Fruit fly (Drosophila melanogaster) whole organism, embryonic: ENCODE results near the gene capu.
A peak's percentile ranks its signal among the peaks of the same experiment; 100 is the strongest.

ENCODE experiments used
- CG10209 ChIP-seq: fragments of 200-800 bp; sonication (Bioruptor generic); optimal IDR thresholded peaks from 3 replicates; lab custom pipeline; 2017; ENCODE audit warnings: missing biosample characterization, mild to moderate bottlenecking, missing genetic modification characterization, missing genetic modification reagents
- CG1024 ChIP-seq: fragments of 200-800 bp; sonication (Bioruptor generic); IDR thresholded peaks from 2 replicates; pipeline ENCODE4 v1.3.6; 2022; ENCODE audit warnings: missing biosample characterization, missing genetic modification characterization
- CG10543 ChIP-seq: fragments of 200-800 bp; sonication (Bioruptor generic); optimal IDR thresholded peaks from 3 replicates; lab custom pipeline; 2017; ENCODE audit warnings: missing biosample characterization, mild to moderate bottlenecking, missing genetic modification characterization, moderate library complexity
- CG10979 ChIP-seq: fragments of 200-800 bp; sonication (Bioruptor generic); optimal IDR thresholded peaks from 2 replicates; lab custom pipeline; 2018; ENCODE audit warnings: missing biosample characterization, mild to moderate bottlenecking, missing genetic modification characterization, moderate library complexity
- CG12391 ChIP-seq: fragments of 200-800 bp; sonication (Bioruptor generic); optimal IDR thresholded peaks from 3 replicates; lab custom pipeline; 2018; ENCODE audit warnings: missing biosample characterization, mild to moderate bottlenecking, missing genetic modification characterization, moderate library complexity
- CG13296 ChIP-seq: fragments of 200-800 bp; sonication (Bioruptor generic); optimal IDR thresholded peaks from 3 replicates; lab custom pipeline; 2018; ENCODE audit warnings: missing biosample characterization, mild to moderate bottlenecking, missing genetic modification characterization
- CG14860 ChIP-seq: fragments of 200-800 bp; sonication (Bioruptor generic); IDR thresholded peaks from 3 replicates; pipeline ENCODE4 v1.3.6; 2022; ENCODE audit warnings: missing biosample characterization, missing genetic modification characterization; ENCODE audit not compliant: partially characterized antibody
- CG1602 ChIP-seq: fragments of 200-800 bp; sonication (Bioruptor generic); optimal IDR thresholded peaks from 3 replicates; lab custom pipeline; 2016; ENCODE audit warnings: missing biosample characterization, missing genetic modification characterization
- CG17328 ChIP-seq: fragments of 200-800 bp; sonication (Bioruptor generic); IDR thresholded peaks from 2 replicates; pipeline ENCODE4 v1.3.6; 2022; ENCODE audit warnings: missing biosample characterization, missing genetic modification characterization
- CG17359 ChIP-seq: fragments of 200-800 bp; sonication (Bioruptor generic); optimal IDR thresholded peaks from 3 replicates; lab custom pipeline; 2018; ENCODE audit warnings: missing biosample characterization, mild to moderate bottlenecking, missing genetic modification characterization, moderate library complexity
- CG17361 ChIP-seq: fragments of 200-800 bp; sonication (Bioruptor generic); IDR thresholded peaks from 3 replicates; pipeline ENCODE4 v1.3.6; 2022; ENCODE audit warnings: missing biosample characterization, missing genetic modification characterization
- CG18476 ChIP-seq: fragments of 200-800 bp; sonication (Bioruptor generic); optimal IDR thresholded peaks from 2 replicates; lab custom pipeline; 2016; ENCODE audit warnings: missing biosample characterization, mild to moderate bottlenecking, missing genetic modification characterization
- CG2202 ChIP-seq: fragments of 200-800 bp; sonication (Bioruptor generic); optimal IDR thresholded peaks from 2 replicates; lab custom pipeline; 2018; ENCODE audit warnings: missing biosample characterization, mild to moderate bottlenecking, missing genetic modification characterization
- CG31441 ChIP-seq: fragments of 200-800 bp; sonication (Bioruptor generic); IDR thresholded peaks from 2 replicates; pipeline ENCODE4 v1.3.6; 2022; ENCODE audit warnings: missing biosample characterization, missing genetic modification characterization
- CG4730 ChIP-seq: fragments of 200-800 bp; sonication (Bioruptor generic); IDR thresholded peaks from 2 replicates; pipeline ENCODE4 v1.3.6; 2022; ENCODE audit warnings: missing biosample characterization, missing genetic modification characterization
- CG6689 ChIP-seq: fragments of 200-800 bp; sonication (Bioruptor generic); IDR thresholded peaks from 2 replicates; pipeline ENCODE4 v1.3.6; 2022; ENCODE audit warnings: missing biosample characterization, missing genetic modification characterization
- CG7372 ChIP-seq: fragments of 200-800 bp; sonication (Bioruptor generic); IDR thresholded peaks from 2 replicates; pipeline ENCODE4 v1.3.6; 2022; ENCODE audit warnings: missing biosample characterization, missing genetic modification characterization
- CG7987 ChIP-seq: fragments of 200-800 bp; sonication (Bioruptor generic); optimal IDR thresholded peaks from 2 replicates; lab custom pipeline; 2018; ENCODE audit warnings: missing biosample characterization, mild to moderate bottlenecking, missing genetic modification characterization, moderate library complexity
- CHES-1-like ChIP-seq: fragments of 200-800 bp; sonication (Bioruptor generic); optimal IDR thresholded peaks from 2 replicates; lab custom pipeline; 2016; ENCODE audit warnings: missing biosample characterization, missing genetic modification characterization
- Camta ChIP-seq: fragments of 200-800 bp; sonication (Bioruptor generic); optimal IDR thresholded peaks from 2 replicates; lab custom pipeline; 2016; ENCODE audit warnings: missing biosample characterization, missing genetic modification characterization
- CoRest ChIP-seq: fragments of 200-800 bp; sonication (Bioruptor generic); optimal IDR thresholded peaks from 3 replicates; lab custom pipeline; 2018; ENCODE audit warnings: missing biosample characterization, mild to moderate bottlenecking, missing genetic modification characterization, moderate library complexity
- D19A ChIP-seq: fragments of 200-800 bp; optimal IDR thresholded peaks from 3 replicates; lab custom pipeline; 2019; ENCODE audit warnings: missing biosample characterization, mild to moderate bottlenecking, missing genetic modification characterization, moderate library complexity
- Dip2 ChIP-seq: fragments of 200-800 bp; sonication (Bioruptor generic); IDR thresholded peaks from 2 replicates; pipeline ENCODE4 v1.3.6; 2022; ENCODE audit warnings: missing biosample characterization, missing genetic modification characterization
- Ets65A ChIP-seq: fragments of 200-800 bp; sonication (Bioruptor generic); peaks from one replicate; lab custom pipeline; 2016; ENCODE audit warnings: missing biosample characterization, missing genetic modification characterization
- GATAe ChIP-seq: fragments of 200-800 bp; sonication (Bioruptor generic); conservative IDR thresholded peaks from 2 replicates; pipeline ENCODE4 v1.3.6; 2022; ENCODE audit warnings: missing biosample characterization, missing genetic modification characterization
- Hey ChIP-seq: fragments of 200-800 bp; sonication (Bioruptor generic); optimal IDR thresholded peaks from 3 replicates; lab custom pipeline; 2018; ENCODE audit warnings: missing biosample characterization, mild to moderate bottlenecking, missing genetic modification characterization
- Hr51 ChIP-seq, 2 experiments: fragments of 200-800 bp; sonication (Bioruptor generic); optimal IDR thresholded peaks; 2 replicates in 1 of 2; 3 replicates in 1 of 2; lab custom pipeline; 2016 to 2018; ENCODE audit warnings: missing biosample characterization in 2 of 2, missing genetic modification characterization in 2 of 2, mild to moderate bottlenecking in 1 of 2, moderate library complexity in 1 of 2
- Nf-YB ChIP-seq: fragments of 200-800 bp; sonication (Bioruptor generic); optimal IDR thresholded peaks from 3 replicates; lab custom pipeline; 2019; ENCODE audit warnings: missing biosample characterization, mild to moderate bottlenecking, missing genetic modification characterization, moderate library complexity
- Nf-YC ChIP-seq: fragments of 200-800 bp; optimal IDR thresholded peaks from 3 replicates; lab custom pipeline; 2019; ENCODE audit warnings: missing biosample characterization, mild to moderate bottlenecking, missing genetic modification characterization, moderate library complexity
- Trl ChIP-seq, 3 experiments: fragments of >200 bp in 2 of 3; fragments of 200-800 bp in 1 of 3; sonication (Bioruptor generic) in 1 of 3; optimal IDR thresholded peaks; 2 replicates in 1 of 3; 3 replicates in 2 of 3; lab custom pipeline; 2016 to 2017; ENCODE audit warnings: missing biosample characterization in 1 of 3, missing genetic modification characterization in 1 of 3
- ap ChIP-seq: fragments of 200-800 bp; sonication (Bioruptor generic); IDR thresholded peaks from 2 replicates; pipeline ENCODE4 v1.3.6; 2022; ENCODE audit warnings: missing biosample characterization, missing genetic modification characterization
- az2 ChIP-seq: fragments of 200-800 bp; sonication (Bioruptor generic); optimal IDR thresholded peaks from 3 replicates; lab custom pipeline; 2016; ENCODE audit warnings: missing biosample characterization, missing genetic modification characterization
- cad ChIP-seq: fragments of >200 bp; optimal IDR thresholded peaks from 2 replicates; lab custom pipeline; 2017; ENCODE audit warnings: missing biosample characterization, missing genetic modification characterization
- chn ChIP-seq: fragments of 200-800 bp; sonication (Bioruptor generic); optimal IDR thresholded peaks from 2 replicates; lab custom pipeline; 2016; ENCODE audit warnings: missing biosample characterization, missing genetic modification characterization
- crc ChIP-seq: fragments of 200-800 bp; sonication (Bioruptor generic); optimal IDR thresholded peaks from 2 replicates; lab custom pipeline; 2016; ENCODE audit warnings: missing biosample characterization, missing genetic modification characterization
- crol ChIP-seq: fragments of 200-800 bp; sonication (Bioruptor generic); IDR thresholded peaks from 2 replicates; pipeline ENCODE4 v1.3.6; 2022; ENCODE audit warnings: missing biosample characterization, missing genetic modification characterization
- disco-r ChIP-seq: fragments of 200-800 bp; sonication (Bioruptor generic); optimal IDR thresholded peaks from 2 replicates; lab custom pipeline; 2016; ENCODE audit warnings: missing biosample characterization, missing genetic modification characterization
- en ChIP-seq: fragments of 200-800 bp; sonication (Bioruptor generic); optimal IDR thresholded peaks from 2 replicates; lab custom pipeline; 2016; ENCODE audit warnings: missing biosample characterization, missing genetic modification characterization
- grau ChIP-seq: fragments of 200-800 bp; optimal IDR thresholded peaks from 3 replicates; lab custom pipeline; 2019; ENCODE audit warnings: missing biosample characterization, mild to moderate bottlenecking, missing genetic modification characterization, moderate library complexity
- kah ChIP-seq: fragments of 200-800 bp; sonication (Bioruptor generic); optimal IDR thresholded peaks from 2 replicates; lab custom pipeline; 2018; ENCODE audit warnings: missing biosample characterization, mild to moderate bottlenecking, missing genetic modification characterization
- nmo ChIP-seq: fragments of 200-800 bp; sonication (Bioruptor generic); optimal IDR thresholded peaks from 2 replicates; lab custom pipeline; 2018; ENCODE audit warnings: missing biosample characterization, mild to moderate bottlenecking, missing genetic modification characterization, moderate library complexity
- pan ChIP-seq, 4 experiments: fragments of >200 bp in 3 of 4; fragments of 200-800 bp in 1 of 4; sonication (Bioruptor generic) in 1 of 4; optimal IDR thresholded peaks in 3 of 4; IDR thresholded peaks in 1 of 4; 2 replicates each; pipeline versions ENCODE4 v1.3.6 to Lab custom; 2017 to 2022; ENCODE audit warnings: missing biosample characterization in 2 of 4, missing genetic modification characterization in 2 of 4, mixed read lengths in 1 of 4
- phol ChIP-seq: fragments of 200-800 bp; sonication (Bioruptor generic); optimal IDR thresholded peaks from 3 replicates; lab custom pipeline; 2018; ENCODE audit warnings: missing biosample characterization, mild to moderate bottlenecking, missing genetic modification characterization, moderate library complexity
- prd ChIP-seq, 3 experiments: fragments of >200 bp in 2 of 3; fragments of 200-800 bp in 1 of 3; sonication (Bioruptor generic) in 1 of 3; optimal IDR thresholded peaks in 2 of 3; IDR thresholded peaks in 1 of 3; 2 replicates in 2 of 3; 3 replicates in 1 of 3; pipeline versions ENCODE4 v1.3.6 to Lab custom; 2017 to 2022; ENCODE audit warnings: missing biosample characterization in 1 of 3, missing genetic modification characterization in 1 of 3
- pum ChIP-seq: fragments of 200-800 bp; sonication (Bioruptor generic); optimal IDR thresholded peaks from 2 replicates; lab custom pipeline; 2016; ENCODE audit warnings: missing biosample characterization, missing genetic modification characterization
- sc ChIP-seq, 3 experiments: fragments of >200 bp in 2 of 3; fragments of 200-800 bp in 1 of 3; sonication (Bioruptor generic) in 1 of 3; optimal IDR thresholded peaks; 2 replicates in 2 of 3; 3 replicates in 1 of 3; lab custom pipeline; 2017; ENCODE audit warnings: mild to moderate bottlenecking in 1 of 3, missing biosample characterization in 1 of 3, missing genetic modification characterization in 1 of 3, missing genetic modification reagents in 1 of 3
- sisA ChIP-seq: fragments of 200-800 bp; sonication (Bioruptor generic); IDR thresholded peaks from 2 replicates; pipeline ENCODE4 v1.3.6; 2022; ENCODE audit warnings: missing biosample characterization, missing genetic modification characterization
- slou ChIP-seq: fragments of 200-800 bp; sonication (Bioruptor generic); optimal IDR thresholded peaks from 3 replicates; lab custom pipeline; 2016; ENCODE audit warnings: missing biosample characterization, missing genetic modification characterization
- wdn ChIP-seq: fragments of 200-800 bp; sonication (Bioruptor generic); IDR thresholded peaks from 2 replicates; pipeline ENCODE4 v1.3.6; 2022; ENCODE audit warnings: missing biosample characterization, missing genetic modification characterization

capu gene

DNA sequence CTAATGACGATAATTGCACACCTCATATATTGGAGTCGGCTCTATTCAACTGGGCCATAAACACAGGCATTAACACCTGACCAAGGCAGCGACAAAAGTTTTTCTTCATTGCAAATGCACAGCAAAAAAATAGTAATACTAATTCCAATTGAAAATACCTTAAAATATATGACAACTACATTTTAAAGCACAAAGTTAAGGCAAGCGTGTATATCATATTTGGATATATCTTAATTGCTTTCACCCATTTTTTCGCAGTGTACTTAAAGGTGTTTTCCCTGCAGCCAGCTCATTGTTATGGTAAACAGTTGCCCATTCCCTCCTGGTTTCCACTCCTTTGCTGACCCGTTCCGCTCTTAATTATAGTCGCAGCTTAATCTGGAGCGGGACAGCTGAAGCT, 61.7 kb downstream of the capu start (continued):
- TF ChIP-seq CG10979, result peak; percentile 66
- TF ChIP-seq prd (optimal IDR thresholded peaks at IDR 0.05; lab: Kevin White, UChicago), result no peak
- TF ChIP-seq prd (GFP tag; IDR thresholded peaks at IDR 0.05; lab: Robert Waterston, UW), result peak; percentile 72; the same call in 2 of the 3 replicates
- TF ChIP-seq cad (GFP tag; lab: Kevin White, UChicago), result no peak
- no peak for TF ChIP-seq Hey (tag; lab: Kevin White, UChicago)
- TF ChIP-seq ap (GFP tag; lab: Robert Waterston, UW), result 0 out of 2 replicates have a peak, but pooled peaks have one; percentile 25
- TF ChIP-seq Dip2 (GFP tag; lab: Robert Waterston, UW), result no peak
- peak; percentile 49 for TF ChIP-seq nmo (GFP tag; lab: Kevin White, UChicago)
- TF ChIP-seq CG18476 (GFP tag; lab: Kevin White, UChicago), result no peak
- TF ChIP-seq CG6689 (GFP tag; lab: Robert Waterston, UW), result peak; percentile 45; the same call in 1 of the 2 replicates
- no peak for TF ChIP-seq slou (GFP tag; lab: Kevin White, UChicago)
- TF ChIP-seq kah (GFP tag; lab: Kevin White, UChicago), result no peak
- TF ChIP-seq Camta (GFP tag; lab: Kevin White, UChicago), result peak; percentile 36
- no peak for TF ChIP-seq Hr51 (GFP tag; optimal IDR thresholded peaks at IDR 0.05; lab: Kevin White, UChicago)
- peak; percentile 43; the same call in 2 of the 3 replicates for TF ChIP-seq CG17361
- TF ChIP-seq pan (optimal IDR thresholded peaks at IDR 0.05; lab: Kevin White, UChicago), result no peak
- peak in 1 of 2 experiments; percentile 38 for TF ChIP-seq pan (GFP tag; optimal IDR thresholded peaks at IDR 0.05 in 1 of 2, IDR thresholded peaks at IDR 0.05 in 1 of 2)
- TF ChIP-seq CG4730, result 0 out of 2 replicates have a peak, but pooled peaks have one; percentile 35
- 0 out of 2 replicates have a peak, but pooled peaks have one; percentile 40 for TF ChIP-seq CG1024 (GFP tag; lab: Robert Waterston, UW)
- no peak for TF ChIP-seq CG7987 (GFP tag; lab: Kevin White, UChicago)
- TF ChIP-seq az2 (GFP tag; lab: Kevin White, UChicago), result peak; percentile 12
- no peak for TF ChIP-seq CG10543 (GFP tag; lab: Kevin White, UChicago)
- peak; percentile 52 for TF ChIP-seq sisA (GFP tag; lab: Robert Waterston, UW)
- TF ChIP-seq Nf-YC (tag; lab: Kevin White, UChicago), result no peak
- TF ChIP-seq grau (tag; lab: Kevin White, UChicago), result no peak
- peak; percentile 2 for TF ChIP-seq pum
- TF ChIP-seq CG14860 (GFP tag; lab: Robert Waterston, UW), result no peak
- TF ChIP-seq phol, result peak; percentile 60
- no peak for TF ChIP-seq GATAe (GFP tag; lab: Robert Waterston, UW)
- no peak for TF ChIP-seq crc (GFP tag; lab: Kevin White, UChicago)
- TF ChIP-seq D19A (tag; lab: Kevin White, UChicago), result peak; percentile 22
- peak; percentile 63; the same call in 1 of the 2 replicates for TF ChIP-seq CG17328 (GFP tag; lab: Robert Waterston, UW)
- peak; percentile 56; the same call in 1 of the 2 replicates for TF ChIP-seq CG31441 (GFP tag; lab: Robert Waterston, UW)
- peak; percentile 8 for TF ChIP-seq CG10209 (GFP tag; lab: Kevin White, UChicago)
- TF ChIP-seq wdn (GFP tag; lab: Robert Waterston, UW), result no peak
- TF ChIP-seq en (GFP tag; lab: Kevin White, UChicago), result no peak
- peak; percentile 11 for TF ChIP-seq CG1602 (GFP tag; lab: Kevin White, UChicago)
- no peak for TF ChIP-seq CG17359 (tag; lab: Kevin White, UChicago)
- TF ChIP-seq CG12391 (tag; lab: Kevin White, UChicago), result peak; percentile 46
- TF ChIP-seq Trl (optimal IDR thresholded peaks at IDR 0.05; lab: Kevin White, UChicago), result no peak
- peak; percentile 14 for TF ChIP-seq Trl (GFP tag; optimal IDR thresholded peaks at IDR 0.05; lab: Kevin White, UChicago)
- peak; percentile 16 for TF ChIP-seq chn (GFP tag; lab: Kevin White, UChicago)
- TF ChIP-seq CG7372 (GFP tag; lab: Robert Waterston, UW), result no peak
- peak; percentile 75 for TF ChIP-seq Ets65A (GFP tag; lab: Kevin White, UChicago)
- TF ChIP-seq CHES-1-like (GFP tag; lab: Kevin White, UChicago), result no peak
- no peak for TF ChIP-seq crol (GFP tag; lab: Robert Waterston, UW)
- peak; percentile 27 for TF ChIP-seq CG2202 (tag; lab: Kevin White, UChicago)
- peak; percentile 5 for TF ChIP-seq CoRest (tag; lab: Kevin White, UChicago)
- no peak for TF ChIP-seq Nf-YB (GFP tag; lab: Kevin White, UChicago)
- TF ChIP-seq sc (optimal IDR thresholded peaks at IDR 0.05; lab: Kevin White, UChicago), result no peak
- TF ChIP-seq sc (GFP tag; optimal IDR thresholded peaks at IDR 0.05; lab: Kevin White, UChicago), result peak; percentile 5
- no peak for TF ChIP-seq CG13296
- no peak for TF ChIP-seq disco-r (GFP tag; lab: Kevin White, UChicago)
